Fruit fly (Drosophila melanogaster): ENCODE data around the gene CG15578.

Gene CG15578

DNA sequence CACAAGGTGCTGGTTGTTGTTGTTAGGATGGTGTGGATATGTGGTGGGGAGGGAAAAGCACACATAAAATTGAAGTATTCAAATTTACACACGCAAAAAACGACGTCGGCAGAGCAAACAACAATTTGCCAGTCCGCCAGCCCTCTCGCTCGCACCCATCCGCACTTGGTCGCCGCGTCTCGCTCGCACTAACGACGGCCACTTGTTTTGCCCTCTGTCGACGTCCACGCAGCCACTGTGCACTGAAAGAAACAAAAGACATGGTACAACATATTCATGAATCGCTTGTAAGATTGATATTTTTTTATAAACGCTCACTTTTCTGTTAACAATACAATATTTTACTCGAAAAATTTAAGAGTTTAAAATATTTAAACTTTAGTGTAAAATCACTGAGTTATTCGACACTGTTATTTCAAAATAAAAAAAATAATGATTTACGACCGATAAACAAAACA lies 46.2 kb upstream of the CG15578 start:
- TF ChIP-seq pan (optimal IDR thresholded peaks at IDR 0.05) (no peak), Rel (GFP tag; optimal IDR thresholded peaks at IDR 0.05) (no peak), Rel (tag; optimal IDR thresholded peaks at IDR 0.05) (peak; percentile 46), Hr83 (GFP tag; optimal IDR thresholded peaks at IDR 0.05; ENCODE audit: poor library complexity, severe bottlenecking) (peak; percentile 56), h (GFP tag; optimal IDR thresholded peaks at IDR 0.05) (peak; percentile 77), CG9705 (GFP tag; optimal IDR thresholded peaks at IDR 0.05) (no peak), fru (GFP tag; optimal IDR thresholded peaks at IDR 0.05) (peak; percentile 81), woc (GFP tag; optimal IDR thresholded peaks at IDR 0.05) (peak; percentile 62), ey (GFP tag; optimal IDR thresholded peaks at IDR 0.05) (peak; percentile 80), OdsH (GFP tag; optimal IDR thresholded peaks at IDR 0.05) (peak; percentile 71), Jra (GFP tag; optimal IDR thresholded peaks at IDR 0.05) (peak; percentile 68), dsf (GFP tag; optimal IDR thresholded peaks at IDR 0.05; ENCODE audit: borderline replicate concordance) (no peak), Dfd (GFP tag; optimal IDR thresholded peaks at IDR 0.05) (no peak), lola (GFP tag; optimal IDR thresholded peaks at IDR 0.05) (no peak), CG32264 (GFP tag; optimal IDR thresholded peaks at IDR 0.05) (peak; percentile 25), Sp1 (GFP tag; optimal IDR thresholded peaks at IDR 0.05) (peak; percentile 76), dmrt93B (GFP tag; optimal IDR thresholded peaks at IDR 0.05) (peak; percentile 60), dl (GFP tag; optimal IDR thresholded peaks at IDR 0.05; ENCODE audit: insufficient read depth in 1 of 2, partially characterized antibody in 2 of 2) (peak in 1 of 2 experiments; percentile 32), sv (GFP tag; optimal IDR thresholded peaks at IDR 0.05) (peak; percentile 34), Hnf4 (GFP tag; optimal IDR thresholded peaks at IDR 0.05) (peak; percentile 73), br (GFP tag; optimal IDR thresholded peaks at IDR 0.05) (peak; percentile 76), psq (GFP tag; optimal IDR thresholded peaks at IDR 0.05) (peak; percentile 52), brk (GFP tag; optimal IDR thresholded peaks at IDR 0.05) (peak; percentile 31), foxo (GFP tag; optimal IDR thresholded peaks at IDR 0.05) (peak in 1 of 2 experiments; percentile 81), rgr (GFP tag; optimal IDR thresholded peaks at IDR 0.05) (peak; percentile 78), CrebA (GFP tag; optimal IDR thresholded peaks at IDR 0.05; ENCODE audit: borderline replicate concordance) (no peak), HLH106 (tag; optimal IDR thresholded peaks at IDR 0.05) (peak; percentile 77), tai (GFP tag; optimal IDR thresholded peaks at IDR 0.05) (peak; percentile 52)

- TF ChIP-seq fru (GFP tag; optimal IDR thresholded peaks at IDR 0.05): peak; percentile 67
- no peak for TF ChIP-seq N (GFP tag; optimal IDR thresholded peaks at IDR 0.05)
- no peak for TF ChIP-seq GATAd (GFP tag; optimal IDR thresholded peaks at IDR 0.05)
- no peak for TF ChIP-seq CrebA (GFP tag; optimal IDR thresholded peaks at IDR 0.05; ENCODE audit: borderline replicate concordance)
- peak in 1 of 2 experiments; percentile 46 for TF ChIP-seq foxo (GFP tag; optimal IDR thresholded peaks at IDR 0.05)
- TF ChIP-seq CG32264 (GFP tag; optimal IDR thresholded peaks at IDR 0.05): no peak
- TF ChIP-seq Sp1 (GFP tag; optimal IDR thresholded peaks at IDR 0.05): peak; percentile 42
- TF ChIP-seq dmrt93B (GFP tag; optimal IDR thresholded peaks at IDR 0.05): no peak
- peak; percentile 24 for TF ChIP-seq woc (GFP tag; optimal IDR thresholded peaks at IDR 0.05)
- no peak for TF ChIP-seq Vsx2 (GFP tag; optimal IDR thresholded peaks at IDR 0.05; ENCODE audit: partially characterized antibody)
- TF ChIP-seq Abd-B (GFP tag; optimal IDR thresholded peaks at IDR 0.05): no peak
- TF ChIP-seq OdsH (GFP tag; optimal IDR thresholded peaks at IDR 0.05): peak; percentile 53
- TF ChIP-seq brk (GFP tag; optimal IDR thresholded peaks at IDR 0.05): no peak
- TF ChIP-seq HLH106 (tag; optimal IDR thresholded peaks at IDR 0.05): peak; percentile 23
- no peak for TF ChIP-seq dsf (GFP tag; optimal IDR thresholded peaks at IDR 0.05; ENCODE audit: borderline replicate concordance)
- TF ChIP-seq Hr83 (GFP tag; optimal IDR thresholded peaks at IDR 0.05; ENCODE audit: poor library complexity, severe bottlenecking): peak; percentile 48
- TF ChIP-seq sage (GFP tag; optimal IDR thresholded peaks at IDR 0.05): no peak
- no peak for TF ChIP-seq jim (GFP tag; optimal IDR thresholded peaks at IDR 0.05)
- TF ChIP-seq Hnf4 (GFP tag; optimal IDR thresholded peaks at IDR 0.05): no peak
- peak; percentile 62 for TF ChIP-seq br (GFP tag; optimal IDR thresholded peaks at IDR 0.05)
- no peak for TF ChIP-seq dl (GFP tag; optimal IDR thresholded peaks at IDR 0.05; ENCODE audit: insufficient read depth in 1 of 2, partially characterized antibody in 2 of 2)
- peak; percentile 30 for TF ChIP-seq rgr (GFP tag; optimal IDR thresholded peaks at IDR 0.05)
- TF ChIP-seq psq (GFP tag; optimal IDR thresholded peaks at IDR 0.05): peak; percentile 94
- TF ChIP-seq usp (GFP tag; optimal IDR thresholded peaks at IDR 0.05): no peak
- TF ChIP-seq Dfd (GFP tag; optimal IDR thresholded peaks at IDR 0.05): no peak
- TF ChIP-seq Dif (GFP tag; optimal IDR thresholded peaks at IDR 0.05; ENCODE audit: partially characterized antibody): no peak
- no peak for TF ChIP-seq lola (GFP tag; optimal IDR thresholded peaks at IDR 0.05)
- TF ChIP-seq pan (optimal IDR thresholded peaks at IDR 0.05): no peak
- no peak for TF ChIP-seq sv (GFP tag; optimal IDR thresholded peaks at IDR 0.05)
- no peak for TF ChIP-seq tai (GFP tag; optimal IDR thresholded peaks at IDR 0.05)
- no peak for TF ChIP-seq Mio (GFP tag; optimal IDR thresholded peaks at IDR 0.05)
- TF ChIP-seq Jra (GFP tag; optimal IDR thresholded peaks at IDR 0.05): peak; percentile 38
- peak; percentile 39 for TF ChIP-seq ey (GFP tag; optimal IDR thresholded peaks at IDR 0.05)
- peak; percentile 47 for TF ChIP-seq h (GFP tag; optimal IDR thresholded peaks at IDR 0.05)
- TF ChIP-seq Rel (GFP tag; optimal IDR thresholded peaks at IDR 0.05): no peak
- no peak for TF ChIP-seq Rel (tag; optimal IDR thresholded peaks at IDR 0.05)
- TF ChIP-seq Hr78 (GFP tag; optimal IDR thresholded peaks at IDR 0.05): no peak
- no peak for TF ChIP-seq CG9705 (GFP tag; optimal IDR thresholded peaks at IDR 0.05)
- no peak for TF ChIP-seq Myc (optimal IDR thresholded peaks at IDR 0.05)
Observed at dm6 chrX:4322234-4323210, 44.8 kb upstream of the CG15578 start, which contains the start of gene norpA. norpA (plus strand) TSS chrX:4322626.

All from whole organism, wandering third instar larva.